Worm (Caenorhabditis elegans): ENCODE measurements around the gene Y14H12B.1.

- TF ChIP-seq lsy-2 (tag; optimal IDR thresholded peaks at IDR 0.05) (no peak), elt-1 (tag; optimal IDR thresholded peaks at IDR 0.05; ENCODE audit: borderline replicate concordance, insufficient read depth) (no peak), nhr-76 (tag; optimal IDR thresholded peaks at IDR 0.05) (no peak), pha-4 (tag; optimal IDR thresholded peaks at IDR 0.05) (no peak)
Measured at ce11 chrII:3952967-3953366, 18.7 kb downstream of the Y14H12B.1 start.
